Worm (Caenorhabditis elegans) whole organism, young adult: ENCODE results near the gene srp-7.

Source experiments
- B0336.3 ChIP-seq: fragments of 200-800 bp; sonication (Bioruptor generic); IDR thresholded peaks from 2 replicates; pipeline ENCODE4 v1.3.6; 2022; ENCODE audit warnings: missing genetic modification characterization, missing compliant biosample characterization
- F37B4.10 ChIP-seq: fragments of 200-800 bp; sonication (Bioruptor generic); IDR thresholded peaks from 2 replicates; pipeline ENCODE4 v1.3.6; 2022; ENCODE audit warnings: missing genetic modification characterization, missing compliant biosample characterization
- F39B2.1 ChIP-seq: fragments of 200-800 bp; sonication (Bioruptor generic); IDR thresholded peaks from 2 replicates; pipeline ENCODE4 v1.3.6; 2022; ENCODE audit warnings: missing genetic modification reagents, missing genetic modification characterization, missing compliant biosample characterization
- F49E8.2 ChIP-seq: sonication (generic microtip); optimal IDR thresholded peaks from 3 replicates; lab custom pipeline; 2017; ENCODE audit warnings: missing genetic modification characterization, mild to moderate bottlenecking, missing compliant biosample characterization, antibody characterized with exemption, moderate library complexity; ENCODE audit not compliant: insufficient read depth
- K11D2.4 ChIP-seq: fragments of 200-800 bp; sonication (Bioruptor generic); IDR thresholded peaks from 2 replicates; pipeline ENCODE4 v1.3.6; 2022; ENCODE audit warnings: missing genetic modification reagents, missing genetic modification characterization, missing compliant biosample characterization
- K12H6.12 ChIP-seq: fragments of 200-800 bp; sonication (Bioruptor generic); optimal IDR thresholded peaks from 2 replicates; lab custom pipeline; 2018; ENCODE audit warnings: mild to moderate bottlenecking, missing genetic modification characterization, missing compliant biosample characterization
- ama-1 ChIP-seq, 3 experiments: fragments of 150-350 bp in 1 of 3; sonication (generic microtip) in 2 of 3; optimal IDR thresholded peaks; 2 replicates each; lab custom pipeline; 2014 to 2018; ENCODE audit warnings: missing biosample characterization in 2 of 3, missing genetic modification characterization in 2 of 3, missing genetic modification reagents in 2 of 3
- attf-5 ChIP-seq: fragments of 200-800 bp; sonication (Bioruptor generic); optimal IDR thresholded peaks from 2 replicates; lab custom pipeline; 2018; ENCODE audit warnings: mild to moderate bottlenecking, missing genetic modification characterization, missing compliant biosample characterization
- attf-6 ChIP-seq: fragments of 200-800 bp; sonication (Bioruptor generic); IDR thresholded peaks from 2 replicates; pipeline ENCODE4 v1.3.6; 2022; ENCODE audit warnings: missing genetic modification reagents, missing genetic modification characterization, missing compliant biosample characterization
- cebp-1 ChIP-seq, 2 experiments: fragments of 200-800 bp in 1 of 2; sonication (Bioruptor generic) in 1 of 2; sonication (generic microtip) in 1 of 2; IDR thresholded peaks in 1 of 2; optimal IDR thresholded peaks in 1 of 2; 2 replicates each; pipeline versions ENCODE4 v1.3.6 to Lab custom; 2017 to 2022; ENCODE audit warnings: missing compliant biosample characterization in 2 of 2, missing genetic modification characterization in 2 of 2, mild to moderate bottlenecking in 1 of 2, missing genetic modification reagents in 1 of 2, moderate library complexity in 1 of 2
- ceh-100 ChIP-seq: fragments of 200-800 bp; sonication (Bioruptor generic); IDR thresholded peaks from 2 replicates; pipeline ENCODE4 v1.3.6; 2022; ENCODE audit warnings: missing genetic modification reagents, missing genetic modification characterization, missing compliant biosample characterization
- ceh-27 ChIP-seq: fragments of 200-800 bp; sonication (Bioruptor generic); optimal IDR thresholded peaks from 2 replicates; lab custom pipeline; 2018; ENCODE audit warnings: mild to moderate bottlenecking, missing genetic modification characterization, moderate library complexity, missing compliant biosample characterization
- ceh-40 ChIP-seq: fragments of 200-800 bp; sonication (Bioruptor generic); IDR thresholded peaks from 2 replicates; pipeline ENCODE4 v1.3.6; 2022; ENCODE audit warnings: missing genetic modification characterization, missing compliant biosample characterization
- ceh-91 ChIP-seq: fragments of 200-800 bp; sonication (Bioruptor generic); IDR thresholded peaks from 2 replicates; pipeline ENCODE4 v1.3.6; 2022; ENCODE audit warnings: missing genetic modification reagents, missing genetic modification characterization, missing compliant biosample characterization
- dox-1 ChIP-seq: fragments of 200-800 bp; sonication (Bioruptor generic); IDR thresholded peaks from 2 replicates; pipeline ENCODE4 v1.3.6; 2022; ENCODE audit warnings: missing genetic modification reagents, missing genetic modification characterization, missing compliant biosample characterization
- hmg-1.2 ChIP-seq: fragments of 200-800 bp; sonication (Bioruptor generic); IDR thresholded peaks from 2 replicates; pipeline ENCODE4 v1.3.6; 2022; ENCODE audit warnings: missing genetic modification reagents, missing genetic modification characterization, missing compliant biosample characterization
- hsf-1 ChIP-seq: fragments of 200-800 bp; sonication (Bioruptor generic); IDR thresholded peaks from 2 replicates; pipeline ENCODE4 v1.3.6; 2022; ENCODE audit warnings: missing genetic modification reagents, missing genetic modification characterization, missing compliant biosample characterization
- lin-26 ChIP-seq: fragments of 200-800 bp; sonication (Bioruptor generic); IDR thresholded peaks from 2 replicates; pipeline ENCODE4 v1.3.6; 2022; ENCODE audit warnings: missing genetic modification reagents, missing genetic modification characterization, missing compliant biosample characterization
- lin-35 ChIP-seq, 3 experiments: fragments of 150-350 bp in 2 of 3; sonication (generic microtip) in 1 of 3; optimal IDR thresholded peaks; 2 replicates each; lab custom pipeline; 2014 to 2018; ENCODE audit warnings: missing biosample characterization in 3 of 3, missing genetic modification characterization in 3 of 3, missing genetic modification reagents in 3 of 3
- lin-54 ChIP-seq: fragments of 200-800 bp; sonication (Bioruptor generic); optimal IDR thresholded peaks from 2 replicates; lab custom pipeline; 2018; ENCODE audit warnings: mild to moderate bottlenecking, missing genetic modification characterization, missing compliant biosample characterization
- madf-3 ChIP-seq: fragments of 200-800 bp; sonication (Bioruptor generic); IDR thresholded peaks from 2 replicates; pipeline ENCODE4 v1.3.6; 2022; ENCODE audit warnings: missing genetic modification reagents, missing genetic modification characterization, missing compliant biosample characterization
- madf-6 ChIP-seq: fragments of 200-800 bp; sonication (Bioruptor generic); IDR thresholded peaks from 2 replicates; pipeline ENCODE4 v1.3.6; 2022; ENCODE audit warnings: missing genetic modification reagents, missing genetic modification characterization, missing compliant biosample characterization
- mcd-1 ChIP-seq: fragments of 200-800 bp; sonication (Bioruptor generic); IDR thresholded peaks from 2 replicates; pipeline ENCODE4 v1.3.6; 2022; ENCODE audit warnings: missing genetic modification reagents, missing genetic modification characterization, missing compliant biosample characterization
- nfyb-1 ChIP-seq: fragments of 200-800 bp; sonication (Bioruptor generic); IDR thresholded peaks from 2 replicates; pipeline ENCODE4 v1.3.6; 2022; ENCODE audit warnings: missing genetic modification reagents, missing genetic modification characterization, missing compliant biosample characterization
- nhr-80 ChIP-seq: sonication (generic microtip); optimal IDR thresholded peaks from 2 replicates; lab custom pipeline; 2016; ENCODE audit warnings: missing genetic modification characterization, missing compliant biosample characterization
- pbrm-1 ChIP-seq: fragments of 200-800 bp; sonication (Bioruptor generic); IDR thresholded peaks from 2 replicates; pipeline ENCODE4 v1.3.6; 2022; ENCODE audit warnings: missing genetic modification reagents, missing genetic modification characterization, missing compliant biosample characterization
- rec-8 ChIP-seq, 2 experiments: sonication (generic microtip); optimal IDR thresholded peaks; 2 replicates each; lab custom pipeline; 2016; ENCODE audit warnings: mild to moderate bottlenecking in 2 of 2, missing genetic modification characterization in 2 of 2, missing genetic modification reagents in 2 of 2, missing genotype in 2 of 2, missing biosample characterization in 1 of 2, missing compliant biosample characterization in 1 of 2, moderate library complexity in 1 of 2
- repo-1 ChIP-seq: sonication (generic microtip); optimal IDR thresholded peaks from 2 replicates; lab custom pipeline; 2017; ENCODE audit warnings: mild to moderate bottlenecking, missing genetic modification characterization, missing compliant biosample characterization
- snpc-1.1 ChIP-seq: sonication (generic microtip); optimal IDR thresholded peaks from 2 replicates; lab custom pipeline; 2017; ENCODE audit warnings: missing genetic modification characterization, mild to moderate bottlenecking, missing compliant biosample characterization, antibody characterized with exemption, moderate library complexity, missing genotype, missing genetic modification reagents; ENCODE audit not compliant: insufficient read depth
- snpc-4 ChIP-seq, 5 experiments: fragments of 150-350 bp in 1 of 5; sonication (generic microtip) in 4 of 5; optimal IDR thresholded peaks; 2 replicates each; lab custom pipeline; 2014 to 2018; ENCODE audit warnings: missing genetic modification characterization in 5 of 5, missing biosample characterization in 3 of 5, antibody characterized with exemption in 2 of 5, mild to moderate bottlenecking in 2 of 5, missing compliant biosample characterization in 2 of 5, missing genotype in 2 of 5, moderate library complexity in 2 of 5, missing genetic modification reagents in 1 of 5
- tbp1 ChIP-seq: fragments of 200-800 bp; sonication (Bioruptor generic); optimal IDR thresholded peaks from 2 replicates; lab custom pipeline; 2018; ENCODE audit warnings: mild to moderate bottlenecking, missing genetic modification characterization, missing compliant biosample characterization
- unc-130 ChIP-seq: sonication (generic microtip); optimal IDR thresholded peaks from 2 replicates; lab custom pipeline; 2016; ENCODE audit warnings: missing genetic modification reagents, missing genetic modification characterization, missing compliant biosample characterization
- ztf-22 ChIP-seq: fragments of 200-800 bp; sonication (Bioruptor generic); optimal IDR thresholded peaks from 2 replicates; lab custom pipeline; 2018; ENCODE audit warnings: mild to moderate bottlenecking, missing genetic modification characterization, moderate library complexity, missing compliant biosample characterization

Gene srp-7

DNA sequence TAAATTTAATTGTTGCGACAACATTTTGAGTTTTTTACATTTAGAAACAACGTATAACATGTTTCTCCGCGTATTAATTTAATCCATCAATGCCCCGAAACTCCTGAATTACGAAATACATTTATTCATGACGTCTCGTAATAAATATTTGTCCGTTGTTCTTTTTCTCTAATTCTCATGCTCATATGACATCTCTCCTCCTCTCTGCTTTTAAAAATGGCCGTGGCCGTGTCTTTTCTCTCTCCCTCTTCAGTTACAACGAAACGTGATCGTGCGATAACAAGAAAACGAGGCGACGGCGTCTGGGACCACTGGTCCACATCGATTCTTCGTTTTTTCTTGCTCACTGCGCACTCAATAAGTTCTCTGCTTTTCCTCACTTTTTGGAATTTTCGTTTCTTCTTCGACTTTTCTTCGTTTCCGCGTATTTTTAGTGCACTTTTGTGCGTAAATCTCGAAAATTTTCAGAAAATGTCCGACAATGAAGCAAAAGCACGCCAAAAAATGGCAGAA, 48.7 kb upstream of the srp-7 start, which contains the start of gene snap-1:
TSS of gene snap-1 (plus strand) at position 463 of the 513 bp plus-strand sequence.
- TF ChIP-seq lin-54 (peak; percentile 17), ceh-100 (GFP tag; lab: Robert Waterston, UW) (no peak), ceh-40 (GFP tag; lab: Robert Waterston, UW) (0 out of 2 replicates have a peak, but pooled peaks have one; percentile 46), ztf-22 (GFP tag; lab: Kevin White, UChicago) (no peak), nhr-80 (tag; lab: Kevin White, UChicago) (peak; percentile 16), pbrm-1 (GFP tag; lab: Robert Waterston, UW) (peak; percentile 27; the same call in 1 of the 2 replicates), dox-1 (peak; percentile 51; the same call in 1 of the 2 replicates), lin-35 (GFP tag; optimal IDR thresholded peaks at IDR 0.05; lab: Kevin White, UChicago) (peak in 1 of 3 experiments; percentile 44), rec-8 (tag; optimal IDR thresholded peaks at IDR 0.05; lab: Kevin White, UChicago) (no peak), ceh-27 (GFP tag; lab: Kevin White, UChicago) (peak; percentile 46), F39B2.1 (GFP tag; lab: Robert Waterston, UW) (no peak), cebp-1 (GFP tag; IDR thresholded peaks at IDR 0.05; lab: Robert Waterston, UW) (peak; percentile 90), cebp-1 (tag; optimal IDR thresholded peaks at IDR 0.05; lab: Kevin White, UChicago) (peak; percentile 95), mcd-1 (GFP tag; lab: Robert Waterston, UW) (0 out of 2 replicates have a peak, but pooled peaks have one; percentile 47), K12H6.12 (tag; lab: Kevin White, UChicago) (peak; percentile 73), tbp1 (GFP tag; lab: Kevin White, UChicago) (peak; percentile 3), attf-5 (GFP tag; lab: Kevin White, UChicago) (peak; percentile 83), hmg-1.2 (GFP tag; lab: Robert Waterston, UW) (peak; percentile 45; the same call in 1 of the 2 replicates), ama-1 (optimal IDR thresholded peaks at IDR 0.05; lab: Kevin White, UChicago) (peak; percentile 44), ama-1 (GFP tag; optimal IDR thresholded peaks at IDR 0.05; lab: Kevin White, UChicago) (no peak), unc-130 (GFP tag; lab: Kevin White, UChicago) (no peak)

DNA sequence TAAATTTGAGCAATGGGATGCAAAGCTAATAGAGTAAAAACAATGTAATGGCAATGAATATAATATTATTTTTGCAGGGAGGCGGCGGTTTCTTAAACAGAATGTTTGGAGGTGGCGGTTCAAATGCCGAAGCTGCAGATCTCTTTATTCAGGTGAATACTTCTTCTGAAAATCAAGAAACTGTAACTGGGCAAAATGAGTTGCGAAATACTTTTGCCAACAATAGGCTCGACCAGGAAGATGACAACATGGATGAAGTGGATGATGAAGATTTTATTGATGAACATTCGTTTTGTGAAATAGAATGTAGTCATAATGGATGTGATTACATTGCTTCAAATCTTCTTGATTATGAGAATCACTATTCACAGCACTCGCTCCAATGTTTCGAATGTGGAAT, 48.1 kb upstream of the srp-7 start:
- TF ChIP-seq madf-6 = 0 out of 2 replicates have a peak, but pooled peaks have one; percentile 14
- TF ChIP-seq ceh-91 (GFP tag; lab: Robert Waterston, UW) = no peak
- TF ChIP-seq cebp-1 (GFP tag; IDR thresholded peaks at IDR 0.05; lab: Robert Waterston, UW) = no peak
- TF ChIP-seq cebp-1 (tag; optimal IDR thresholded peaks at IDR 0.05; lab: Kevin White, UChicago) = peak; percentile 59
- TF ChIP-seq attf-5 (GFP tag; lab: Kevin White, UChicago) = no peak
- no peak for TF ChIP-seq F37B4.10 (GFP tag; lab: Robert Waterston, UW)
- no peak for TF ChIP-seq F39B2.1 (GFP tag; lab: Robert Waterston, UW)
- TF ChIP-seq madf-3 (GFP tag; lab: Robert Waterston, UW) = 0 out of 2 replicates have a peak, but pooled peaks have one; percentile 62
- no peak for TF ChIP-seq K11D2.4 (GFP tag; lab: Robert Waterston, UW)

DNA sequence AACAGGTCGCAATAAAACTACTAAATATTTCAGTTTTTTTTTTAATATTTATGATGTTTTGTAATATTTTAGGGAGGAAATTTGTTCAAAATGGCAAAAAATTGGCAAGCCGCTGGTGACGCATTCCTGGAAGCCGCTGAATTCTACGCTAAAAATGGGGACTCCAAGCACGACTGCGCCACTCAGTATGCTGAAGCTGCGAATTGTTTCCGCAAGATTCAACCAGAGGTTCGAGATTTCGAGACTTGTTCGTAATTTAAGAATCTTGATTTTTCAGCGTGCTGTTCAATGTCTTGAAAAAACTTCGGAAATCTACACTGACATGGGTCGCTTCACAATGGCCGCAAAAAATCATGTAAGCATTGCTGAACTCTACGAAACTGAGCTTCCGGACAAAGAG, 47.3 kb upstream of the srp-7 start:
- TF ChIP-seq snpc-1.1 (tag; lab: Kevin White, UChicago) (no peak), hsf-1 (GFP tag; lab: Robert Waterston, UW) (0 out of 2 replicates have a peak, but pooled peaks have one; percentile 57), F49E8.2 (tag; lab: Kevin White, UChicago) (no peak), hmg-1.2 (GFP tag; lab: Robert Waterston, UW) (0 out of 2 replicates have a peak, but pooled peaks have one; percentile 3), nfyb-1 (0 out of 2 replicates have a peak, but pooled peaks have one; percentile 48), snpc-4 (GFP tag; optimal IDR thresholded peaks at IDR 0.05; lab: Kevin White, UChicago) (no peak), snpc-4 (tag; optimal IDR thresholded peaks at IDR 0.05; lab: Kevin White, UChicago) (peak in 1 of 4 experiments; percentile 5), repo-1 (tag; lab: Kevin White, UChicago) (no peak), cebp-1 (GFP tag; IDR thresholded peaks at IDR 0.05; lab: Robert Waterston, UW) (no peak), cebp-1 (tag; optimal IDR thresholded peaks at IDR 0.05; lab: Kevin White, UChicago) (peak; percentile 9), B0336.3 (GFP tag; lab: Robert Waterston, UW) (peak; percentile 56; the same call in 1 of the 2 replicates), ceh-40 (GFP tag; lab: Robert Waterston, UW) (no peak), attf-6 (GFP tag; lab: Robert Waterston, UW) (0 out of 2 replicates have a peak, but pooled peaks have one; percentile 33), lin-26 (GFP tag; lab: Robert Waterston, UW) (0 out of 2 replicates have a peak, but pooled peaks have one; percentile 40)
